Worm (Caenorhabditis elegans) whole organism, mixed stage, embryonic: ENCODE measurements around the gene xpf-1.

Source experiments
- M03D4.4 ChIP-seq: sonication (generic microtip); optimal IDR thresholded peaks from 2 replicates; lab custom pipeline; 2017; ENCODE audit warnings: mild to moderate bottlenecking, missing genetic modification characterization, missing compliant biosample characterization
- bed-3 ChIP-seq: fragments of 200-800 bp; sonication (Bioruptor generic); optimal IDR thresholded peaks from 3 replicates; lab custom pipeline; 2018; ENCODE audit warnings: mild to moderate bottlenecking, missing genetic modification characterization, moderate library complexity, missing compliant biosample characterization
- blmp-1 ChIP-seq: fragments of 150-350 bp; optimal IDR thresholded peaks from 2 replicates; lab custom pipeline; 2014; ENCODE audit warnings: missing biosample characterization, missing genetic modification characterization
- ceh-39 ChIP-seq: fragments of 150-350 bp; optimal IDR thresholded peaks from 2 replicates; lab custom pipeline; 2014; ENCODE audit warnings: missing biosample characterization, missing genetic modification characterization
- ceh-43 ChIP-seq: fragments of 200-800 bp; sonication (Bioruptor generic); optimal IDR thresholded peaks from 2 replicates; lab custom pipeline; 2018; ENCODE audit warnings: mild to moderate bottlenecking, missing genetic modification characterization, moderate library complexity, missing compliant biosample characterization
- ceh-83 ChIP-seq: fragments of 200-800 bp; sonication (Bioruptor generic); optimal IDR thresholded peaks from 2 replicates; lab custom pipeline; 2018; ENCODE audit warnings: mild to moderate bottlenecking, missing genetic modification characterization, missing compliant biosample characterization
- ces-1 ChIP-seq: fragments of 150-350 bp; optimal IDR thresholded peaks from 2 replicates; lab custom pipeline; 2014; ENCODE audit warnings: missing biosample characterization, missing genetic modification reagents, missing genetic modification characterization
- cnd-1 ChIP-seq: fragments of 200-800 bp; sonication (Bioruptor generic); optimal IDR thresholded peaks from 2 replicates; lab custom pipeline; 2018; ENCODE audit warnings: mild to moderate bottlenecking, missing genetic modification characterization, missing compliant biosample characterization
- drap-1 ChIP-seq: fragments of 200-800 bp; sonication (Bioruptor generic); optimal IDR thresholded peaks from 3 replicates; lab custom pipeline; 2018; ENCODE audit warnings: mild to moderate bottlenecking, missing genetic modification characterization, missing compliant biosample characterization
- elt-1 ChIP-seq: sonication (generic microtip); optimal IDR thresholded peaks from 2 replicates; lab custom pipeline; 2017; ENCODE audit warnings: missing genetic modification characterization, mild to moderate bottlenecking, missing compliant biosample characterization, antibody characterized with exemption, moderate library complexity, borderline replicate concordance; ENCODE audit not compliant: insufficient read depth
- flh-1 ChIP-seq: fragments of 200-800 bp; sonication (Bioruptor generic); optimal IDR thresholded peaks from 2 replicates; lab custom pipeline; 2018; ENCODE audit warnings: mild to moderate bottlenecking, missing genetic modification characterization, moderate library complexity, missing compliant biosample characterization
- ham-2 ChIP-seq: fragments of 200-800 bp; sonication (Bioruptor generic); optimal IDR thresholded peaks from 2 replicates; lab custom pipeline; 2018; ENCODE audit warnings: mild to moderate bottlenecking, missing genetic modification characterization, missing compliant biosample characterization
- hlh-1 ChIP-seq: fragments of 150-350 bp; optimal IDR thresholded peaks from 2 replicates; lab custom pipeline; 2014; ENCODE audit warnings: missing biosample characterization, missing genetic modification reagents, missing genetic modification characterization
- lin-32 ChIP-seq: fragments of 200-800 bp; sonication (Bioruptor generic); optimal IDR thresholded peaks from 2 replicates; lab custom pipeline; 2018; ENCODE audit warnings: mild to moderate bottlenecking, missing genetic modification characterization, missing compliant biosample characterization
- lsy-2 ChIP-seq: fragments of 150-350 bp; optimal IDR thresholded peaks from 2 replicates; lab custom pipeline; 2014; ENCODE audit warnings: missing biosample characterization, missing genetic modification characterization
- mab-5 ChIP-seq: fragments of 150-350 bp; optimal IDR thresholded peaks from 2 replicates; lab custom pipeline; 2014; ENCODE audit warnings: missing biosample characterization, missing genetic modification characterization
- mep-1 ChIP-seq: fragments of 150-350 bp; optimal IDR thresholded peaks from 2 replicates; lab custom pipeline; 2017; ENCODE audit warnings: missing biosample characterization, missing genetic modification reagents, missing genetic modification characterization, inconsistent platforms
- mls-2 ChIP-seq: sonication (generic microtip); optimal IDR thresholded peaks from 2 replicates; lab custom pipeline; 2016; ENCODE audit warnings: mild to moderate bottlenecking, missing genetic modification characterization, moderate library complexity, missing compliant biosample characterization
- nhr-12 ChIP-seq: fragments of 150-350 bp; optimal IDR thresholded peaks from 2 replicates; lab custom pipeline; 2014; ENCODE audit warnings: missing biosample characterization, missing genetic modification characterization
- nhr-2 ChIP-seq: fragments of 150-350 bp; optimal IDR thresholded peaks from 2 replicates; lab custom pipeline; 2014; ENCODE audit warnings: missing biosample characterization, missing genetic modification characterization
- nhr-237 ChIP-seq: fragments of 150-350 bp; optimal IDR thresholded peaks from 2 replicates; lab custom pipeline; 2014; ENCODE audit warnings: missing biosample characterization, missing genetic modification characterization
- nhr-28 ChIP-seq: fragments of 150-350 bp; optimal IDR thresholded peaks from 2 replicates; lab custom pipeline; 2014; ENCODE audit warnings: missing biosample characterization, missing genetic modification characterization
- pha-4 ChIP-seq: fragments of 150-350 bp; optimal IDR thresholded peaks from 2 replicates; lab custom pipeline; 2018; ENCODE audit warnings: missing biosample characterization, missing genetic modification reagents, missing genetic modification characterization
- sem-2 ChIP-seq: fragments of 200-800 bp; sonication (Bioruptor generic); optimal IDR thresholded peaks from 2 replicates; lab custom pipeline; 2018; ENCODE audit warnings: mild to moderate bottlenecking, missing genetic modification characterization, missing compliant biosample characterization
- snpc-4 ChIP-seq: fragments of 150-350 bp; optimal IDR thresholded peaks from 2 replicates; lab custom pipeline; 2014; ENCODE audit warnings: missing biosample characterization, missing genetic modification characterization
- sptf-1 ChIP-seq: sonication (generic microtip); optimal IDR thresholded peaks from 2 replicates; lab custom pipeline; 2017; ENCODE audit warnings: mild to moderate bottlenecking, missing genetic modification characterization, moderate library complexity, missing compliant biosample characterization
- tbx-8 ChIP-seq: fragments of 200-800 bp; sonication (Bioruptor generic); optimal IDR thresholded peaks from 2 replicates; lab custom pipeline; 2018; ENCODE audit warnings: mild to moderate bottlenecking, missing genetic modification characterization, moderate library complexity, missing compliant biosample characterization
- unc-120 ChIP-seq: sonication (generic microtip); optimal IDR thresholded peaks from 2 replicates; lab custom pipeline; 2017; ENCODE audit warnings: missing genetic modification characterization, missing compliant biosample characterization; ENCODE audit not compliant: poor library complexity, severe bottlenecking
- unc-39 ChIP-seq: fragments of 150-350 bp; optimal IDR thresholded peaks from 2 replicates; lab custom pipeline; 2014; ENCODE audit warnings: missing biosample characterization, missing genetic modification characterization
- unc-62 ChIP-seq: fragments of 150-350 bp; optimal IDR thresholded peaks from 2 replicates; lab custom pipeline; 2014; ENCODE audit warnings: missing biosample characterization, missing genetic modification reagents, missing genetic modification characterization
- ztf-11 ChIP-seq: fragments of 150-350 bp; optimal IDR thresholded peaks from 2 replicates; lab custom pipeline; 2014; ENCODE audit warnings: missing biosample characterization, missing genetic modification characterization

xpf-1 gene

ce11 chrII:11695945-11696270 lies at the start of gene xpf-1:
Gene xpf-1 (plus strand): TSS chrII:11696171.
- no peak for TF ChIP-seq sem-2 (GFP tag; lab: Kevin White, UChicago)
- no peak for TF ChIP-seq cnd-1
- no peak for TF ChIP-seq ztf-11 (tag; lab: Kevin White, UChicago)
- no peak for TF ChIP-seq tbx-8 (GFP tag; lab: Kevin White, UChicago)

- TF ChIP-seq mep-1 (tag; lab: Kevin White, UChicago) (no peak), ceh-43 (GFP tag; lab: Kevin White, UChicago) (no peak), M03D4.4 (no peak), nhr-12 (tag; lab: Kevin White, UChicago) (no peak), hlh-1 (tag; lab: Kevin White, UChicago) (no peak), unc-39 (tag; lab: Kevin White, UChicago) (no peak), bed-3 (no peak), sem-2 (GFP tag; lab: Kevin White, UChicago) (no peak), ham-2 (no peak), ztf-11 (tag; lab: Kevin White, UChicago) (no peak), elt-1 (tag; lab: Kevin White, UChicago) (no peak), pha-4 (no peak), snpc-4 (no peak), ceh-83 (GFP tag; lab: Kevin White, UChicago) (no peak), sptf-1 (tag; lab: Kevin White, UChicago) (no peak), lsy-2 (no peak), ceh-39 (tag; lab: Kevin White, UChicago) (no peak), lin-32 (GFP tag; lab: Kevin White, UChicago) (no peak), flh-1 (GFP tag; lab: Kevin White, UChicago) (no peak)
- TF ChIP-seq, all 35 proteins: peak for 0
These were observed 49.6 kb upstream of the xpf-1 start, which contains the start of gene ghi-1 for ce11 chrII:11646276-11646797. Gene ghi-1 (plus strand): TSS chrII:11646747.

- TF ChIP-seq mls-2 (tag; lab: Kevin White, UChicago) = no peak
- TF ChIP-seq unc-39 (tag; lab: Kevin White, UChicago) = no peak
- no peak for TF ChIP-seq snpc-4
- no peak for TF ChIP-seq lsy-2
- TF ChIP-seq unc-120 (tag; lab: Kevin White, UChicago) = no peak
- no peak for TF ChIP-seq nhr-2 (tag; lab: Kevin White, UChicago)
- no peak for TF ChIP-seq unc-62 (GFP tag; lab: Kevin White, UChicago)
- TF ChIP-seq lin-32 (GFP tag; lab: Kevin White, UChicago) = no peak
- no peak for TF ChIP-seq ceh-83 (GFP tag; lab: Kevin White, UChicago)
- TF ChIP-seq ces-1 = no peak
- no peak for TF ChIP-seq sem-2 (GFP tag; lab: Kevin White, UChicago)
- no peak for TF ChIP-seq drap-1
- no peak for TF ChIP-seq nhr-28 (tag; lab: Kevin White, UChicago)
- TF ChIP-seq ztf-11 (tag; lab: Kevin White, UChicago) = no peak
- TF ChIP-seq mab-5 (tag; lab: Kevin White, UChicago) = no peak
- TF ChIP-seq, all 35 proteins: peak for 0
These were observed 49.1 kb upstream of the xpf-1 start for ce11 chrII:11646874-11647273.

- TF ChIP-seq elt-1 (tag; lab: Kevin White, UChicago) = no peak
- TF ChIP-seq ham-2 = no peak
- TF ChIP-seq mab-5 (tag; lab: Kevin White, UChicago) = no peak
- no peak for TF ChIP-seq mls-2 (tag; lab: Kevin White, UChicago)
- no peak for TF ChIP-seq sem-2 (GFP tag; lab: Kevin White, UChicago)
- no peak for TF ChIP-seq unc-39 (tag; lab: Kevin White, UChicago)
- TF ChIP-seq hlh-1 (tag; lab: Kevin White, UChicago) = no peak
- TF ChIP-seq ztf-11 (tag; lab: Kevin White, UChicago) = no peak
- no peak for TF ChIP-seq blmp-1 (tag; lab: Kevin White, UChicago)
- no peak for TF ChIP-seq drap-1
- TF ChIP-seq lsy-2 = no peak
These were observed 46.7 kb upstream of the xpf-1 start for ce11 chrII:11649239-11649638.

- TF ChIP-seq ceh-39 (tag; lab: Kevin White, UChicago) (no peak), pha-4 (no peak), sem-2 (GFP tag; lab: Kevin White, UChicago) (no peak), lsy-2 (no peak), nhr-2 (tag; lab: Kevin White, UChicago) (no peak), mls-2 (tag; lab: Kevin White, UChicago) (no peak), ces-1 (no peak), nhr-28 (tag; lab: Kevin White, UChicago) (no peak), elt-1 (tag; lab: Kevin White, UChicago) (no peak), bed-3 (no peak), nhr-237 (tag; lab: Kevin White, UChicago) (no peak), drap-1 (no peak), mep-1 (tag; lab: Kevin White, UChicago) (no peak), ham-2 (no peak), blmp-1 (tag; lab: Kevin White, UChicago) (no peak), ceh-83 (GFP tag; lab: Kevin White, UChicago) (no peak), flh-1 (GFP tag; lab: Kevin White, UChicago) (no peak), cnd-1 (no peak), hlh-1 (tag; lab: Kevin White, UChicago) (no peak), lin-32 (GFP tag; lab: Kevin White, UChicago) (no peak)
- TF ChIP-seq, all 35 proteins: peak for 0
These were observed 44.9 kb upstream of the xpf-1 start, which contains the start of gene coa-7 for ce11 chrII:11650975-11651588. Gene coa-7 (minus strand): TSS chrII:11651148.
